Fruit fly (Drosophila melanogaster): ENCODE results near the gene CG4502.

dm6 chr2L:7242240-7242793 is 38.3 kb upstream of the CG4502 start:
- no peak for TF ChIP-seq CG8478 (optimal IDR thresholded peaks at IDR 0.05)
- no peak for TF ChIP-seq CTCF (optimal IDR thresholded peaks at IDR 0.05)

Measured in S2 (cell line).